Fruit fly (Drosophila melanogaster): Measurements from ENCODE around the gene Zmynd10.

Zmynd10 gene

dm6 chr3L:13044335-13044814, 18.1 kb upstream of the Zmynd10 start, which contains the start of gene Syx13 (continued):
- no peak for TF ChIP-seq BtbVII (GFP tag; optimal IDR thresholded peaks at IDR 0.05)
- no peak for TF ChIP-seq Mes4 (GFP tag; optimal IDR thresholded peaks at IDR 0.05)
- TF ChIP-seq Optix (GFP tag; IDR thresholded peaks at IDR 0.05): no peak
- no peak for TF ChIP-seq Dad (GFP tag; optimal IDR thresholded peaks at IDR 0.05)
- no peak for TF ChIP-seq D19B (GFP tag; optimal IDR thresholded peaks at IDR 0.05)
- no peak for TF ChIP-seq CG14667 (GFP tag; IDR thresholded peaks at IDR 0.05)
- TF ChIP-seq ssp (GFP tag; IDR thresholded peaks at IDR 0.05): 0 out of 2 replicates have a peak, but pooled peaks have one; percentile 19
- TF ChIP-seq crol (GFP tag; IDR thresholded peaks at IDR 0.05): peak; percentile 92
- TF ChIP-seq Side (GFP tag; optimal IDR thresholded peaks at IDR 0.05): no peak
- TF ChIP-seq CG17612 (GFP tag; IDR thresholded peaks at IDR 0.05): no peak
- no peak for TF ChIP-seq CG16779 (GFP tag; IDR thresholded peaks at IDR 0.05)
- TF ChIP-seq Sry-β (GFP tag; optimal IDR thresholded peaks at IDR 0.05): no peak
- peak; percentile 98 for TF ChIP-seq cg (GFP tag; optimal IDR thresholded peaks at IDR 0.05)
- TF ChIP-seq nau (GFP tag; optimal IDR thresholded peaks at IDR 0.05): no peak
- TF ChIP-seq Abd-B (GFP tag; optimal IDR thresholded peaks at IDR 0.05): no peak
- TF ChIP-seq NC2β (GFP tag; optimal IDR thresholded peaks at IDR 0.05): no peak
- TF ChIP-seq da (GFP tag; optimal IDR thresholded peaks at IDR 0.05): no peak
- no peak for TF ChIP-seq CG31441 (GFP tag; IDR thresholded peaks at IDR 0.05)
- no peak for TF ChIP-seq Doc2 (GFP tag; IDR thresholded peaks at IDR 0.05)
- TF ChIP-seq Meics (GFP tag; optimal IDR thresholded peaks at IDR 0.05): no peak
- TF ChIP-seq Dll (GFP tag; IDR thresholded peaks at IDR 0.05; ENCODE audit: partially characterized antibody): peak; percentile 76
- no peak for TF ChIP-seq Xbp1 (GFP tag; optimal IDR thresholded peaks at IDR 0.05)
- TF ChIP-seq salm (tag; optimal IDR thresholded peaks at IDR 0.05): peak; percentile 3
- TF ChIP-seq CG6689 (GFP tag; IDR thresholded peaks at IDR 0.05): no peak
- TF ChIP-seq ci (GFP tag; IDR thresholded peaks at IDR 0.05): peak; percentile 25; the same call in 2 of the 3 replicates
- no peak for TF ChIP-seq gem (tag; optimal IDR thresholded peaks at IDR 0.05)
- TF ChIP-seq Opbp (GFP tag; IDR thresholded peaks at IDR 0.05; ENCODE audit: partially characterized antibody): peak; percentile 84
- TF ChIP-seq CG8359 (GFP tag; optimal IDR thresholded peaks at IDR 0.05; ENCODE audit: borderline replicate concordance): no peak
- TF ChIP-seq TFAM (GFP tag; optimal IDR thresholded peaks at IDR 0.05): no peak
- TF ChIP-seq CG7786 (GFP tag; optimal IDR thresholded peaks at IDR 0.05): no peak
- TF ChIP-seq jing (GFP tag; optimal IDR thresholded peaks at IDR 0.05): no peak
- TF ChIP-seq usp (GFP tag; optimal IDR thresholded peaks at IDR 0.05): no peak
- no peak for TF ChIP-seq CG9876 (GFP tag; optimal IDR thresholded peaks at IDR 0.05)
- peak; percentile 65 for TF ChIP-seq CG17186 (GFP tag; optimal IDR thresholded peaks at IDR 0.05)
- TF ChIP-seq sens (GFP tag): peak; percentile 25
- no peak for TF ChIP-seq CG31365 (tag; optimal IDR thresholded peaks at IDR 0.05)
- TF ChIP-seq Hey (tag; optimal IDR thresholded peaks at IDR 0.05): no peak
- no peak for TF ChIP-seq Rx (GFP tag; IDR thresholded peaks at IDR 0.05)
- TF ChIP-seq bigmax (GFP tag; optimal IDR thresholded peaks at IDR 0.05): peak; percentile 39
- no peak for TF ChIP-seq gt (GFP tag; IDR thresholded peaks at IDR 0.05)
- TF ChIP-seq CG15514 (GFP tag; optimal IDR thresholded peaks at IDR 0.05): peak; percentile 68
- no peak for TF ChIP-seq CG8290 (GFP tag; optimal IDR thresholded peaks at IDR 0.05)
- peak in 1 of 2 experiments; percentile 48 for TF ChIP-seq CG8290 (tag; optimal IDR thresholded peaks at IDR 0.05)
- no peak for TF ChIP-seq eyg (GFP tag; optimal IDR thresholded peaks at IDR 0.05)
- TF ChIP-seq CG7745 (tag; optimal IDR thresholded peaks at IDR 0.05): no peak
- no peak for TF ChIP-seq ap (GFP tag; IDR thresholded peaks at IDR 0.05)
- TF ChIP-seq tap (tag; optimal IDR thresholded peaks at IDR 0.05): no peak
- no peak for TF ChIP-seq ab (GFP tag; optimal IDR thresholded peaks at IDR 0.05)
- no peak for TF ChIP-seq Elba2 (GFP tag; optimal IDR thresholded peaks at IDR 0.05)
- TF ChIP-seq Hmr (GFP tag; optimal IDR thresholded peaks at IDR 0.05): peak; percentile 47
- TF ChIP-seq CG33557 (GFP tag; optimal IDR thresholded peaks at IDR 0.05): peak; percentile 1
- 0 out of 2 replicates have a peak, but pooled peaks have one; percentile 14 for TF ChIP-seq rib (GFP tag; IDR thresholded peaks at IDR 0.05)
